Worm (Caenorhabditis elegans) whole organism, midembryonic: ENCODE results near the gene fbxa-208.

Source experiments
- T22C8.4 ChIP-seq: fragments of 200-800 bp; sonication (Bioruptor generic); IDR thresholded peaks from 2 replicates; pipeline ENCODE4 v1.3.6; 2022; ENCODE audit warnings: missing genetic modification characterization, missing compliant biosample characterization
- cog-1 ChIP-seq: sonication (generic microtip); optimal IDR thresholded peaks from 2 replicates; lab custom pipeline; 2016; ENCODE audit warnings: missing genetic modification characterization, missing compliant biosample characterization
- flt-1 ChIP-seq: fragments of 200-800 bp; sonication (Bioruptor generic); IDR thresholded peaks from 2 replicates; pipeline ENCODE4 v1.3.6; 2022; ENCODE audit warnings: missing genetic modification characterization, missing compliant biosample characterization
- klf-2 ChIP-seq: fragments of 200-800 bp; sonication (Bioruptor generic); conservative IDR thresholded peaks from 2 replicates; pipeline ENCODE4 v1.3.6; 2022; ENCODE audit warnings: missing genetic modification reagents, missing genetic modification characterization, missing compliant biosample characterization
- med-1 ChIP-seq: sonication (generic microtip); optimal IDR thresholded peaks from 2 replicates; lab custom pipeline; 2017; ENCODE audit warnings: missing genetic modification characterization, mild to moderate bottlenecking, missing compliant biosample characterization, antibody characterized with exemption, missing genetic modification reagents; ENCODE audit not compliant: insufficient read depth
- ref-1 ChIP-seq: fragments of 200-800 bp; sonication (Bioruptor generic); conservative IDR thresholded peaks from 2 replicates; pipeline ENCODE4 v1.3.6; 2022; ENCODE audit warnings: missing genetic modification reagents, missing genetic modification characterization, missing compliant biosample characterization
- tab-1 ChIP-seq: fragments of 200-800 bp; sonication (Bioruptor generic); IDR thresholded peaks from 2 replicates; pipeline ENCODE4 v1.3.6; 2022; ENCODE audit warnings: missing genetic modification characterization, missing compliant biosample characterization
- ztf-23 ChIP-seq: fragments of 200-800 bp; sonication (Bioruptor generic); IDR thresholded peaks from 2 replicates; pipeline ENCODE4 v1.3.6; 2022; ENCODE audit warnings: missing genetic modification reagents, missing genetic modification characterization, missing compliant biosample characterization
- ztf-29 ChIP-seq: fragments of 200-800 bp; sonication (Bioruptor generic); IDR thresholded peaks from 2 replicates; pipeline ENCODE4 v1.3.6; 2022; ENCODE audit warnings: missing genetic modification reagents, missing genetic modification characterization, missing compliant biosample characterization

The fbxa-208 gene

ce11 chrIII:1223319-1224093 lies 33.1 kb upstream of the fbxa-208 start:
- TF ChIP-seq flt-1 (GFP tag; lab: Robert Waterston, UW) (no peak), med-1 (GFP tag; lab: Kevin White, UChicago) (no peak), klf-2 (GFP tag; lab: Robert Waterston, UW) (no peak), cog-1 (tag; lab: Kevin White, UChicago) (no peak)

- TF ChIP-seq T22C8.4 (GFP tag; lab: Robert Waterston, UW) (no peak), cog-1 (tag; lab: Kevin White, UChicago) (no peak)
These were observed 31.5 kb upstream of the fbxa-208 start for ce11 chrIII:1225116-1225515.

- TF ChIP-seq klf-2 (GFP tag; lab: Robert Waterston, UW) (no peak), flt-1 (GFP tag; lab: Robert Waterston, UW) (0 out of 2 replicates have a peak, but pooled peaks have one; percentile 19), ztf-29 (GFP tag; lab: Robert Waterston, UW) (no peak)
These were observed 31.0 kb upstream of the fbxa-208 start for ce11 chrIII:1225595-1225994.

- TF ChIP-seq ref-1 = no peak
- 0 out of 2 replicates have a peak, but pooled peaks have one; percentile 9 for TF ChIP-seq ztf-23 (GFP tag; lab: Robert Waterston, UW)
- TF ChIP-seq cog-1 (tag; lab: Kevin White, UChicago) = no peak
- no peak for TF ChIP-seq flt-1 (GFP tag; lab: Robert Waterston, UW)
These were observed 30.4 kb upstream of the fbxa-208 start for ce11 chrIII:1226256-1226655.

ce11 chrIII:1228593-1228992 lies 28.0 kb upstream of the fbxa-208 start:
- TF ChIP-seq med-1 (GFP tag; lab: Kevin White, UChicago) (no peak), ztf-23 (GFP tag; lab: Robert Waterston, UW) (no peak), klf-2 (GFP tag; lab: Robert Waterston, UW) (no peak), ref-1 (no peak), flt-1 (GFP tag; lab: Robert Waterston, UW) (no peak), tab-1 (no peak), T22C8.4 (GFP tag; lab: Robert Waterston, UW) (no peak), cog-1 (tag; lab: Kevin White, UChicago) (no peak), ztf-29 (GFP tag; lab: Robert Waterston, UW) (no peak)

ce11 chrIII:1229510-1229909 lies 27.1 kb upstream of the fbxa-208 start:
- TF ChIP-seq tab-1 (no peak), klf-2 (GFP tag; lab: Robert Waterston, UW) (no peak), med-1 (GFP tag; lab: Kevin White, UChicago) (no peak), flt-1 (GFP tag; lab: Robert Waterston, UW) (no peak), cog-1 (tag; lab: Kevin White, UChicago) (no peak)

ce11 chrIII:1230174-1230573 lies 26.4 kb upstream of the fbxa-208 start, which contains the start of gene pes-4:
pes-4 (minus strand) TSS chrIII:1230274.
- no peak for TF ChIP-seq T22C8.4 (GFP tag; lab: Robert Waterston, UW)
- no peak for TF ChIP-seq ztf-29 (GFP tag; lab: Robert Waterston, UW)
- no peak for TF ChIP-seq ztf-23 (GFP tag; lab: Robert Waterston, UW)
- no peak for TF ChIP-seq med-1 (GFP tag; lab: Kevin White, UChicago)
- TF ChIP-seq klf-2 (GFP tag; lab: Robert Waterston, UW) = no peak
- TF ChIP-seq cog-1 (tag; lab: Kevin White, UChicago) = no peak
- no peak for TF ChIP-seq ref-1
- no peak for TF ChIP-seq tab-1
- no peak for TF ChIP-seq flt-1 (GFP tag; lab: Robert Waterston, UW)

- TF ChIP-seq T22C8.4 (GFP tag; lab: Robert Waterston, UW) (no peak), tab-1 (no peak), flt-1 (GFP tag; lab: Robert Waterston, UW) (no peak), cog-1 (tag; lab: Kevin White, UChicago) (no peak), ztf-23 (GFP tag; lab: Robert Waterston, UW) (no peak), ztf-29 (GFP tag; lab: Robert Waterston, UW) (no peak), ref-1 (no peak), klf-2 (GFP tag; lab: Robert Waterston, UW) (no peak), med-1 (GFP tag; lab: Kevin White, UChicago) (no peak)
These were observed 25.9 kb upstream of the fbxa-208 start for ce11 chrIII:1230672-1231071.

ce11 chrIII:1231186-1231585 lies 25.4 kb upstream of the fbxa-208 start:
- TF ChIP-seq flt-1 (GFP tag; lab: Robert Waterston, UW) (no peak), cog-1 (tag; lab: Kevin White, UChicago) (no peak), ztf-29 (GFP tag; lab: Robert Waterston, UW) (no peak), tab-1 (no peak), T22C8.4 (GFP tag; lab: Robert Waterston, UW) (no peak), ref-1 (no peak)

ce11 chrIII:1238704-1239103 lies 17.9 kb upstream of the fbxa-208 start, which contains the start of gene fbxa-61:
fbxa-61 (plus strand) TSS chrIII:1239048.
- TF ChIP-seq T22C8.4 (GFP tag; lab: Robert Waterston, UW) (no peak), klf-2 (GFP tag; lab: Robert Waterston, UW) (no peak), tab-1 (no peak), ztf-23 (GFP tag; lab: Robert Waterston, UW) (no peak), med-1 (GFP tag; lab: Kevin White, UChicago) (no peak), cog-1 (tag; lab: Kevin White, UChicago) (no peak)
